Fruit fly (Drosophila melanogaster): Measurements from ENCODE around the gene CG45413.
A peak's percentile ranks its signal among the peaks of the same experiment; 100 is the strongest.

CG45413 gene

dm6 chr3L:6943948-6944319, 12.2 kb upstream of the CG45413 start (continued):
- TF ChIP-seq CrebB (tag; optimal IDR thresholded peaks at IDR 0.05) (no peak), Meics (GFP tag; optimal IDR thresholded peaks at IDR 0.05) (peak; percentile 12), Oli (tag; optimal IDR thresholded peaks at IDR 0.05) (peak; percentile 27), dm (GFP tag; optimal IDR thresholded peaks at IDR 0.05) (no peak), CG13424 (tag; optimal IDR thresholded peaks at IDR 0.05) (peak; percentile 58), cad (GFP tag; optimal IDR thresholded peaks at IDR 0.05) (no peak), CG15269 (tag; optimal IDR thresholded peaks at IDR 0.05) (peak; percentile 34), CG17359 (tag; optimal IDR thresholded peaks at IDR 0.05) (no peak), sc (optimal IDR thresholded peaks at IDR 0.05) (no peak), sc (GFP tag; optimal IDR thresholded peaks at IDR 0.05) (no peak), pnt (GFP tag; optimal IDR thresholded peaks at IDR 0.05) (no peak), CG9609 (GFP tag; optimal IDR thresholded peaks at IDR 0.05) (no peak), CoRest (tag; optimal IDR thresholded peaks at IDR 0.05) (peak; percentile 28), CG17568 (GFP tag; optimal IDR thresholded peaks at IDR 0.05) (no peak), CG1832 (GFP tag; optimal IDR thresholded peaks at IDR 0.05) (no peak), ATbp (GFP tag; optimal IDR thresholded peaks at IDR 0.05) (no peak), CG17361 (GFP tag; IDR thresholded peaks at IDR 0.05) (0 out of 3 replicates have a peak, but pooled peaks have one; percentile 34), fd64A (GFP tag; optimal IDR thresholded peaks at IDR 0.05) (no peak), gem (tag; optimal IDR thresholded peaks at IDR 0.05) (peak; percentile 68), Dip2 (GFP tag; IDR thresholded peaks at IDR 0.05) (no peak), Hr51 (GFP tag; optimal IDR thresholded peaks at IDR 0.05) (peak in 1 of 2 experiments; percentile 40), pb (GFP tag; optimal IDR thresholded peaks at IDR 0.05) (no peak), Trl (optimal IDR thresholded peaks at IDR 0.05) (no peak), Trl (GFP tag; optimal IDR thresholded peaks at IDR 0.05) (no peak), trh (GFP tag; optimal IDR thresholded peaks at IDR 0.05) (no peak), sqz (GFP tag; optimal IDR thresholded peaks at IDR 0.05) (no peak), run (tag; optimal IDR thresholded peaks at IDR 0.05) (no peak), CG32767 (GFP tag; IDR thresholded peaks at IDR 0.05) (0 out of 2 replicates have a peak, but pooled peaks have one; percentile 10), CG32532 (GFP tag; IDR thresholded peaks at IDR 0.05) (no peak), Atf-2 (GFP tag; optimal IDR thresholded peaks at IDR 0.05) (no peak), CG2889 (GFP tag; IDR thresholded peaks at IDR 0.05) (no peak), Atf6 (GFP tag; IDR thresholded peaks at IDR 0.05) (peak; percentile 22; the same call in 1 of the 2 replicates), grau (tag; optimal IDR thresholded peaks at IDR 0.05) (peak; percentile 85), CG6854 (GFP tag; optimal IDR thresholded peaks at IDR 0.05) (no peak), pum (GFP tag; optimal IDR thresholded peaks at IDR 0.05) (no peak), hth (optimal IDR thresholded peaks at IDR 0.05) (no peak), CG9932 (GFP tag; IDR thresholded peaks at IDR 0.05) (no peak), jing (GFP tag; optimal IDR thresholded peaks at IDR 0.05) (no peak), Jarid2 (GFP tag; optimal IDR thresholded peaks at IDR 0.05) (no peak), dmrt99B (tag; optimal IDR thresholded peaks at IDR 0.05) (peak; percentile 22), Ssrp (tag; optimal IDR thresholded peaks at IDR 0.05) (peak; percentile 20), CG18599 (GFP tag; optimal IDR thresholded peaks at IDR 0.05) (no peak), CG17328 (GFP tag; IDR thresholded peaks at IDR 0.05) (no peak), wdn (GFP tag; IDR thresholded peaks at IDR 0.05) (no peak), z (GFP tag; IDR thresholded peaks at IDR 0.05) (no peak), bab2 (GFP tag; optimal IDR thresholded peaks at IDR 0.05) (no peak), croc (GFP tag; conservative IDR thresholded peaks at IDR 0.05) (no peak), CG12155 (GFP tag; optimal IDR thresholded peaks at IDR 0.05) (no peak), CG9215 (GFP tag; IDR thresholded peaks at IDR 0.05) (no peak), CG4854 (GFP tag; optimal IDR thresholded peaks at IDR 0.05) (no peak), unpg (GFP tag; optimal IDR thresholded peaks at IDR 0.05) (peak; percentile 34), scrt (GFP tag; optimal IDR thresholded peaks at IDR 0.05) (no peak), CG10274 (GFP tag; optimal IDR thresholded peaks at IDR 0.05) (no peak)

All from whole organism, embryonic.